Worm (Caenorhabditis elegans) whole organism, L4 larva: Measurements from ENCODE around the gene F46B6.2.

Source experiments
- ctbp-1 ChIP-seq: fragments of 200-800 bp; sonication (Bioruptor generic); IDR thresholded peaks from 2 replicates; pipeline ENCODE4 v1.3.6; 2022; ENCODE audit warnings: missing genetic modification reagents, missing genetic modification characterization, missing compliant biosample characterization
- lin-13 ChIP-seq: fragments of 150-350 bp; optimal IDR thresholded peaks from 2 replicates; lab custom pipeline; 2014; ENCODE audit warnings: missing biosample characterization, missing genetic modification reagents, missing genetic modification characterization
- nhr-77 ChIP-seq: fragments of 150-350 bp; optimal IDR thresholded peaks from 2 replicates; lab custom pipeline; 2014; ENCODE audit warnings: missing biosample characterization, missing genetic modification characterization
- php-3 ChIP-seq: fragments of 200-800 bp; sonication (Bioruptor generic); IDR thresholded peaks from 2 replicates; pipeline ENCODE4 v1.3.6; 2022; ENCODE audit warnings: missing genetic modification reagents, missing genetic modification characterization, missing compliant biosample characterization
- ztf-11 ChIP-seq: fragments of 150-350 bp; optimal IDR thresholded peaks from 2 replicates; lab custom pipeline; 2014; ENCODE audit warnings: missing biosample characterization, missing genetic modification characterization

DNA sequence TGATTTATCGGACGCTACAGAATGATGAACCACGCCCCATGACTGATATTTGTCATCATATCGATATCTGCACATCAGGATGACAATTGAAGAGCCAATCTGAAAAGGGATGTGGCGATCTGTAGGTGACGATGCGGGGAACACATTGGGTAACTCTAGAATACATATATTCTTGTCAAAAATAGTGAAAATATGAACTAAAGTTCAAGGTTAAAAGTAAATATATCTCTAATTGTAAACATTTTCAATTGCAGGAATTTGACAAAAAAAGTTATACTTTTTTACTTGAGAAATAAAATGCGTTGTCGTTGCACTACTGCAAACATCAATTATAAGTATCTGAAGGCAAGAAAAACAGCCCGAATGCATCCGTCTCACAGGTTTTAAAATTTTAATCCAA, 19.2 kb upstream of the F46B6.2 start, which contains the start of gene F58E6.6:
- no peak for TF ChIP-seq nhr-77
- no peak for TF ChIP-seq lin-13 (GFP tag; lab: Kevin White, UChicago)
- no peak for TF ChIP-seq ctbp-1 (GFP tag; lab: Robert Waterston, UW)
- TF ChIP-seq ztf-11 (tag; lab: Kevin White, UChicago): no peak
- TF ChIP-seq php-3 (GFP tag; lab: Robert Waterston, UW): no peak
